Worm (Caenorhabditis elegans) whole organism, L1 larva: ENCODE data around the gene tcl-2.

ENCODE experiments used
- C04F5.9 ChIP-seq: sonication (generic microtip); optimal IDR thresholded peaks from 2 replicates; lab custom pipeline; 2016; ENCODE audit warnings: missing genetic modification characterization, missing compliant biosample characterization
- C16A3.4 ChIP-seq: fragments of 150-350 bp; optimal IDR thresholded peaks from 2 replicates; lab custom pipeline; 2014; ENCODE audit warnings: missing biosample characterization, missing genetic modification characterization
- C34B4.2 ChIP-seq: sonication (generic microtip); optimal IDR thresholded peaks from 2 replicates; lab custom pipeline; 2017; ENCODE audit warnings: mild to moderate bottlenecking, missing genetic modification characterization, missing compliant biosample characterization
- Y116A8C.19 ChIP-seq: sonication (generic microtip); optimal IDR thresholded peaks from 2 replicates; lab custom pipeline; 2016; ENCODE audit warnings: missing compliant biosample characterization, missing genetic modification characterization, borderline replicate concordance
- aha-1 ChIP-seq: fragments of 150-350 bp; optimal IDR thresholded peaks from 2 replicates; lab custom pipeline; 2014; ENCODE audit warnings: missing biosample characterization, missing genetic modification characterization
- aly-2 ChIP-seq: fragments of 150-350 bp; optimal IDR thresholded peaks from 2 replicates; lab custom pipeline; 2014; ENCODE audit warnings: missing biosample characterization, missing genetic modification characterization
- ceh-63 ChIP-seq: fragments of 200-800 bp; sonication (Bioruptor generic); optimal IDR thresholded peaks from 2 replicates; lab custom pipeline; 2018; ENCODE audit warnings: mild to moderate bottlenecking, missing genetic modification characterization, missing compliant biosample characterization
- ceh-8 ChIP-seq: fragments of 200-800 bp; sonication (Bioruptor generic); optimal IDR thresholded peaks from 2 replicates; lab custom pipeline; 2018; ENCODE audit warnings: mild to moderate bottlenecking, missing genetic modification characterization, moderate library complexity, missing compliant biosample characterization
- ceh-88 ChIP-seq: fragments of 200-800 bp; sonication (Bioruptor generic); IDR thresholded peaks from 2 replicates; pipeline ENCODE4 v1.3.6; 2022; ENCODE audit warnings: missing genetic modification characterization, missing compliant biosample characterization
- ces-1 ChIP-seq: fragments of 150-350 bp; optimal IDR thresholded peaks from 2 replicates; lab custom pipeline; 2014; ENCODE audit warnings: missing biosample characterization, missing genetic modification reagents, missing genetic modification characterization
- dsc-1 ChIP-seq: sonication (generic microtip); optimal IDR thresholded peaks from 2 replicates; lab custom pipeline; 2016; ENCODE audit warnings: mild to moderate bottlenecking, missing genetic modification characterization, missing compliant biosample characterization
- efl-3 ChIP-seq: fragments of 200-800 bp; sonication (Bioruptor generic); optimal IDR thresholded peaks from 2 replicates; lab custom pipeline; 2018; ENCODE audit warnings: mild to moderate bottlenecking, missing genetic modification characterization, missing compliant biosample characterization
- egl-13 ChIP-seq: sonication (generic microtip); optimal IDR thresholded peaks from 2 replicates; lab custom pipeline; 2016; ENCODE audit warnings: missing genotype, missing genetic modification reagents, missing genetic modification characterization, missing compliant biosample characterization
- egl-27 ChIP-seq, 2 experiments: fragments of 150-350 bp in 1 of 2; sonication (generic microtip); optimal IDR thresholded peaks; 3 replicates each; lab custom pipeline; 2017 to 2018; ENCODE audit warnings: missing biosample characterization in 2 of 2, missing genetic modification characterization in 2 of 2, missing genetic modification reagents in 2 of 2
- fkh-8 ChIP-seq: sonication (generic microtip); optimal IDR thresholded peaks from 2 replicates; lab custom pipeline; 2016; ENCODE audit warnings: mild to moderate bottlenecking, missing genetic modification characterization, missing compliant biosample characterization
- hlh-17 ChIP-seq: fragments of 200-800 bp; sonication (Bioruptor generic); optimal IDR thresholded peaks from 2 replicates; lab custom pipeline; 2018; ENCODE audit warnings: missing genetic modification characterization, mild to moderate bottlenecking, missing compliant biosample characterization, moderate library complexity, borderline replicate concordance
- hlh-4 ChIP-seq: sonication (generic microtip); optimal IDR thresholded peaks from 2 replicates; lab custom pipeline; 2016; ENCODE audit warnings: mild to moderate bottlenecking, missing genetic modification characterization, missing compliant biosample characterization
- hpl-2 ChIP-seq: fragments of 150-350 bp; optimal IDR thresholded peaks from 2 replicates; lab custom pipeline; 2014; ENCODE audit warnings: missing biosample characterization, missing genetic modification reagents, missing genetic modification characterization
- lin-13 ChIP-seq: fragments of 150-350 bp; optimal IDR thresholded peaks from 2 replicates; lab custom pipeline; 2014; ENCODE audit warnings: missing biosample characterization, missing genetic modification reagents, missing genetic modification characterization
- lin-15B ChIP-seq: fragments of 150-350 bp; sonication (generic microtip); optimal IDR thresholded peaks from 3 replicates; lab custom pipeline; 2014; ENCODE audit warnings: missing biosample characterization, missing genetic modification characterization
- lin-35 ChIP-seq, 2 experiments: fragments of 150-350 bp; optimal IDR thresholded peaks; 2 replicates each; lab custom pipeline; 2014; ENCODE audit warnings: missing biosample characterization in 2 of 2, missing genetic modification characterization in 2 of 2, missing genetic modification reagents in 2 of 2
- lin-39 ChIP-seq: fragments of 150-350 bp; optimal IDR thresholded peaks from 2 replicates; lab custom pipeline; 2014; ENCODE audit warnings: missing biosample characterization, missing genetic modification reagents, missing genetic modification characterization
- lir-3 ChIP-seq: sonication (generic microtip); optimal IDR thresholded peaks from 2 replicates; lab custom pipeline; 2016; ENCODE audit warnings: mild to moderate bottlenecking, missing genetic modification characterization, moderate library complexity, missing compliant biosample characterization; ENCODE audit not compliant: poor library complexity
- lsy-2 ChIP-seq, 2 experiments: fragments of 150-350 bp; optimal IDR thresholded peaks; 2 replicates each; lab custom pipeline; 2014; ENCODE audit warnings: missing biosample characterization in 2 of 2, missing genetic modification characterization in 2 of 2
- mab-9 ChIP-seq: fragments of 200-800 bp; sonication (Bioruptor generic); IDR thresholded peaks from 2 replicates; pipeline ENCODE4 v1.3.6; 2022; ENCODE audit warnings: missing genetic modification reagents, missing genetic modification characterization, missing compliant biosample characterization
- mdl-1 ChIP-seq, 2 experiments: fragments of 150-350 bp; optimal IDR thresholded peaks; 2 replicates each; lab custom pipeline; 2014 to 2017; ENCODE audit warnings: missing biosample characterization in 2 of 2, missing genetic modification characterization in 2 of 2, inconsistent platforms in 1 of 2
- mef-2 ChIP-seq: fragments of 150-350 bp; optimal IDR thresholded peaks from 2 replicates; lab custom pipeline; 2014; ENCODE audit warnings: missing biosample characterization, missing genetic modification characterization
- mep-1 ChIP-seq: fragments of 150-350 bp; optimal IDR thresholded peaks from 2 replicates; lab custom pipeline; 2014; ENCODE audit warnings: missing biosample characterization, missing genetic modification characterization
- nhr-11 ChIP-seq: fragments of 150-350 bp; optimal IDR thresholded peaks from 2 replicates; lab custom pipeline; 2014; ENCODE audit warnings: missing biosample characterization, missing genetic modification characterization
- nhr-12 ChIP-seq: sonication (generic microtip); optimal IDR thresholded peaks from 2 replicates; lab custom pipeline; 2017; ENCODE audit warnings: missing biosample characterization, missing genetic modification characterization
- nhr-20 ChIP-seq: sonication (generic microtip); optimal IDR thresholded peaks from 2 replicates; lab custom pipeline; 2016; ENCODE audit warnings: mild to moderate bottlenecking, missing genetic modification characterization, missing compliant biosample characterization
- nhr-237 ChIP-seq: fragments of 150-350 bp; optimal IDR thresholded peaks from 2 replicates; lab custom pipeline; 2014; ENCODE audit warnings: missing biosample characterization, missing genetic modification characterization
- nhr-28 ChIP-seq: fragments of 150-350 bp; optimal IDR thresholded peaks from 2 replicates; lab custom pipeline; 2014; ENCODE audit warnings: missing biosample characterization, missing genetic modification characterization
- nhr-47 ChIP-seq: sonication (generic microtip); optimal IDR thresholded peaks from 2 replicates; lab custom pipeline; 2016; ENCODE audit warnings: mild to moderate bottlenecking, missing genetic modification characterization, moderate library complexity, missing compliant biosample characterization
- nhr-84 ChIP-seq: sonication (generic microtip); optimal IDR thresholded peaks from 2 replicates; lab custom pipeline; 2017; ENCODE audit warnings: missing biosample characterization, missing genetic modification characterization
- pqm-1 ChIP-seq: sonication (generic microtip); optimal IDR thresholded peaks from 3 replicates; lab custom pipeline; 2017; ENCODE audit warnings: missing biosample characterization, missing genetic modification characterization
- rnt-1 ChIP-seq: sonication (generic microtip); optimal IDR thresholded peaks from 2 replicates; lab custom pipeline; 2016; ENCODE audit warnings: mild to moderate bottlenecking, missing genetic modification characterization, moderate library complexity, missing compliant biosample characterization
- skn-1 ChIP-seq: fragments of 150-350 bp; optimal IDR thresholded peaks from 2 replicates; lab custom pipeline; 2014; ENCODE audit warnings: missing biosample characterization, missing genetic modification characterization
- snu-23 ChIP-seq: sonication (generic microtip); optimal IDR thresholded peaks from 2 replicates; lab custom pipeline; 2016; ENCODE audit warnings: missing genetic modification characterization, missing compliant biosample characterization
- sptf-1 ChIP-seq: fragments of 150-350 bp; optimal IDR thresholded peaks from 2 replicates; lab custom pipeline; 2014; ENCODE audit warnings: missing biosample characterization, missing genetic modification characterization
- sup-37 ChIP-seq: fragments of 200-800 bp; sonication (Bioruptor generic); optimal IDR thresholded peaks from 2 replicates; lab custom pipeline; 2018; ENCODE audit warnings: mild to moderate bottlenecking, missing genetic modification characterization, missing compliant biosample characterization
- unc-30 ChIP-seq: sonication (generic microtip); optimal IDR thresholded peaks from 2 replicates; lab custom pipeline; 2017; ENCODE audit warnings: missing biosample characterization, missing genetic modification characterization
- unc-86 ChIP-seq: sonication (generic microtip); optimal IDR thresholded peaks from 2 replicates; lab custom pipeline; 2016; ENCODE audit warnings: missing genetic modification characterization, missing compliant biosample characterization
- unc-98 ChIP-seq: fragments of 200-800 bp; sonication (Bioruptor generic); IDR thresholded peaks from 2 replicates; pipeline ENCODE4 v1.3.6; 2022; ENCODE audit warnings: missing genetic modification characterization, missing compliant biosample characterization
- vab-15 ChIP-seq: sonication (generic microtip); optimal IDR thresholded peaks from 2 replicates; lab custom pipeline; 2017; ENCODE audit warnings: missing genotype, mild to moderate bottlenecking, missing genetic modification characterization, missing compliant biosample characterization
- zag-1 ChIP-seq: fragments of 150-350 bp; optimal IDR thresholded peaks from 2 replicates; lab custom pipeline; 2014; ENCODE audit warnings: missing biosample characterization, missing genetic modification characterization
- ztf-4 ChIP-seq: fragments of 150-350 bp; optimal IDR thresholded peaks from 2 replicates; lab custom pipeline; 2014; ENCODE audit warnings: missing biosample characterization, missing genetic modification characterization

The tcl-2 gene

DNA sequence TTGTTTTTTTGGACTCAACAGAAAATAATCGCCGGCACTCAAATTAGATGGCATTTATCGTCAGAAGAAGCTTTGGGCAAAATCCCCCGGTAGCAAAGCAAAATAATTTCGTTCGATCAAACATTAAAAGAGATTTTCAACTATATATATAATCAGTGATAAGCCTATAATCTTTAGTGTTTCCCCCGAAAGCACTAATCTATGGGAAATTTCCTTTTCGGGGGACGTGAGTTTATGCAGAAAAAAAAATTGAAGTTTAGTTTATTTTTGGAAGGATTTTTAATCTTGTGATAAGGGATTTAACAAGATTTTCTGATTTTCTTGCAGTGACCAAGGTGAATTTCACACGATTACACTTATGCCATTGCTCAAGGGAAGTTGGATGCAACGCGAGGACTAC lies 44.9 kb upstream of the tcl-2 start:
- TF ChIP-seq lin-15B (no peak), egl-13 (tag; lab: Kevin White, UChicago) (peak; percentile 53), hlh-4 (tag; lab: Kevin White, UChicago) (no peak), nhr-47 (tag; lab: Kevin White, UChicago) (peak; percentile 33), aha-1 (tag; lab: Kevin White, UChicago) (no peak), nhr-11 (tag; lab: Kevin White, UChicago) (no peak), fkh-8 (tag; lab: Kevin White, UChicago) (peak; percentile 55), Y116A8C.19 (tag; lab: Kevin White, UChicago) (no peak), dsc-1 (peak; percentile 83)

- peak; percentile 29 for TF ChIP-seq ceh-8
- no peak for TF ChIP-seq mdl-1 (tag; optimal IDR thresholded peaks at IDR 0.05; lab: Kevin White, UChicago)
- TF ChIP-seq hlh-17 (GFP tag; lab: Kevin White, UChicago): no peak
- TF ChIP-seq nhr-237 (tag; lab: Kevin White, UChicago): no peak
- TF ChIP-seq nhr-47 (tag; lab: Kevin White, UChicago): no peak
Measured at ce11 chrIV:139652-140051, 39.2 kb upstream of the tcl-2 start.

- TF ChIP-seq efl-3 (GFP tag; lab: Kevin White, UChicago) (no peak), nhr-11 (tag; lab: Kevin White, UChicago) (no peak), lin-35 (GFP tag; optimal IDR thresholded peaks at IDR 0.05; lab: Kevin White, UChicago) (no peak), unc-86 (tag; lab: Kevin White, UChicago) (no peak)
Measured at ce11 chrIV:141022-141421, 37.9 kb upstream of the tcl-2 start.

- TF ChIP-seq mef-2 (tag; lab: Kevin White, UChicago) (no peak), nhr-28 (tag; lab: Kevin White, UChicago) (no peak), lsy-2 (tag; optimal IDR thresholded peaks at IDR 0.05; lab: Kevin White, UChicago) (peak; percentile 60 to 68), mab-9 (GFP tag; lab: Robert Waterston, UW) (no peak), efl-3 (GFP tag; lab: Kevin White, UChicago) (no peak), lin-39 (no peak), ces-1 (GFP tag; lab: Kevin White, UChicago) (no peak), skn-1 (tag; lab: Kevin White, UChicago) (peak; percentile 54), pqm-1 (no peak), lin-13 (GFP tag; lab: Kevin White, UChicago) (peak; percentile 33), C16A3.4 (peak; percentile 39), vab-15 (no peak), nhr-237 (tag; lab: Kevin White, UChicago) (no peak), fkh-8 (tag; lab: Kevin White, UChicago) (peak; percentile 54), aly-2 (tag; lab: Kevin White, UChicago) (no peak), C34B4.2 (tag; lab: Kevin White, UChicago) (no peak), rnt-1 (peak; percentile 85), egl-27 (tag; optimal IDR thresholded peaks at IDR 0.05; lab: Kevin White, UChicago) (no peak), ceh-63 (GFP tag; lab: Kevin White, UChicago) (no peak), mep-1 (tag; lab: Kevin White, UChicago) (peak; percentile 63), nhr-12 (no peak), lir-3 (no peak), C04F5.9 (tag; lab: Kevin White, UChicago) (peak; percentile 2), unc-30 (tag; lab: Kevin White, UChicago) (no peak), sptf-1 (tag; lab: Kevin White, UChicago) (no peak), nhr-84 (no peak), ceh-88 (GFP tag; lab: Robert Waterston, UW) (no peak; the same call in 1 of the 2 replicates), sup-37 (GFP tag; lab: Kevin White, UChicago) (no peak), unc-98 (no peak), snu-23 (peak; percentile 81), nhr-20 (tag; lab: Kevin White, UChicago) (peak; percentile 55), ztf-4 (tag; lab: Kevin White, UChicago) (no peak), hlh-17 (GFP tag; lab: Kevin White, UChicago) (no peak), zag-1 (tag; lab: Kevin White, UChicago) (no peak), hpl-2 (GFP tag; lab: Kevin White, UChicago) (no peak)
Measured at ce11 chrIV:143807-144371, 35.0 kb upstream of the tcl-2 start.
